Worm (Caenorhabditis elegans) whole organism, young adult: Measurements from ENCODE around the gene Y105C5B.9.

Experiments
- B0019.2 ChIP-seq: fragments of 200-800 bp; sonication (Bioruptor generic); conservative IDR thresholded peaks from 2 replicates; pipeline ENCODE4 v1.3.6; 2022; ENCODE audit warnings: missing genetic modification reagents, missing genetic modification characterization, missing compliant biosample characterization
- F37B4.10 ChIP-seq: fragments of 200-800 bp; sonication (Bioruptor generic); IDR thresholded peaks from 2 replicates; pipeline ENCODE4 v1.3.6; 2022; ENCODE audit warnings: missing genetic modification characterization, missing compliant biosample characterization
- F57A8.1 ChIP-seq: fragments of 200-800 bp; sonication (Bioruptor generic); optimal IDR thresholded peaks from 2 replicates; lab custom pipeline; 2018; ENCODE audit warnings: mild to moderate bottlenecking, missing genetic modification characterization, moderate library complexity, missing compliant biosample characterization
- K11D2.4 ChIP-seq: fragments of 200-800 bp; sonication (Bioruptor generic); IDR thresholded peaks from 2 replicates; pipeline ENCODE4 v1.3.6; 2022; ENCODE audit warnings: missing genetic modification reagents, missing genetic modification characterization, missing compliant biosample characterization
- K12H6.12 ChIP-seq: fragments of 200-800 bp; sonication (Bioruptor generic); optimal IDR thresholded peaks from 2 replicates; lab custom pipeline; 2018; ENCODE audit warnings: mild to moderate bottlenecking, missing genetic modification characterization, missing compliant biosample characterization
- Y53F4B.3 ChIP-seq: fragments of 200-800 bp; sonication (Bioruptor generic); IDR thresholded peaks from 2 replicates; pipeline ENCODE4 v1.3.6; 2022; ENCODE audit warnings: missing genetic modification reagents, missing genetic modification characterization, missing compliant biosample characterization
- Y56A3A.18 ChIP-seq: fragments of 200-800 bp; sonication (Bioruptor generic); IDR thresholded peaks from 2 replicates; pipeline ENCODE4 v1.3.6; 2022; ENCODE audit warnings: missing genetic modification reagents, missing genetic modification characterization, missing compliant biosample characterization
- Y67H2A.10 ChIP-seq: fragments of 200-800 bp; sonication (Bioruptor generic); conservative IDR thresholded peaks from 2 replicates; pipeline ENCODE4 v1.3.6; 2022; ENCODE audit warnings: missing genetic modification reagents, missing genetic modification characterization, missing compliant biosample characterization
- attf-6 ChIP-seq: fragments of 200-800 bp; sonication (Bioruptor generic); IDR thresholded peaks from 2 replicates; pipeline ENCODE4 v1.3.6; 2022; ENCODE audit warnings: missing genetic modification reagents, missing genetic modification characterization, missing compliant biosample characterization
- ceh-100 ChIP-seq: fragments of 200-800 bp; sonication (Bioruptor generic); IDR thresholded peaks from 2 replicates; pipeline ENCODE4 v1.3.6; 2022; ENCODE audit warnings: missing genetic modification reagents, missing genetic modification characterization, missing compliant biosample characterization
- ceh-27 ChIP-seq: fragments of 200-800 bp; sonication (Bioruptor generic); optimal IDR thresholded peaks from 2 replicates; lab custom pipeline; 2018; ENCODE audit warnings: mild to moderate bottlenecking, missing genetic modification characterization, moderate library complexity, missing compliant biosample characterization
- ceh-58 ChIP-seq: fragments of 200-800 bp; sonication (Bioruptor generic); IDR thresholded peaks from 2 replicates; pipeline ENCODE4 v1.3.6; 2022; ENCODE audit warnings: missing genetic modification characterization, missing compliant biosample characterization
- ceh-91 ChIP-seq: fragments of 200-800 bp; sonication (Bioruptor generic); IDR thresholded peaks from 2 replicates; pipeline ENCODE4 v1.3.6; 2022; ENCODE audit warnings: missing genetic modification reagents, missing genetic modification characterization, missing compliant biosample characterization
- dox-1 ChIP-seq: fragments of 200-800 bp; sonication (Bioruptor generic); IDR thresholded peaks from 2 replicates; pipeline ENCODE4 v1.3.6; 2022; ENCODE audit warnings: missing genetic modification reagents, missing genetic modification characterization, missing compliant biosample characterization
- dpff-1 ChIP-seq: sonication (generic microtip); optimal IDR thresholded peaks from 2 replicates; lab custom pipeline; 2017; ENCODE audit warnings: mild to moderate bottlenecking, missing genetic modification characterization, missing compliant biosample characterization
- ets-4 ChIP-seq: fragments of 200-800 bp; sonication (Bioruptor generic); optimal IDR thresholded peaks from 2 replicates; lab custom pipeline; 2018; ENCODE audit warnings: mild to moderate bottlenecking, missing genetic modification characterization, missing compliant biosample characterization
- hrde-1 ChIP-seq: sonication (generic microtip); optimal IDR thresholded peaks from 2 replicates; lab custom pipeline; 2016; ENCODE audit warnings: missing genetic modification characterization, mild to moderate bottlenecking, missing compliant biosample characterization, moderate library complexity, missing genotype, missing genetic modification reagents, borderline replicate concordance
- lin-26 ChIP-seq: fragments of 200-800 bp; sonication (Bioruptor generic); IDR thresholded peaks from 2 replicates; pipeline ENCODE4 v1.3.6; 2022; ENCODE audit warnings: missing genetic modification reagents, missing genetic modification characterization, missing compliant biosample characterization
- lin-40 ChIP-seq: sonication (generic microtip); optimal IDR thresholded peaks from 2 replicates; lab custom pipeline; 2016; ENCODE audit warnings: missing genetic modification characterization, mild to moderate bottlenecking, missing compliant biosample characterization, missing genotype, missing genetic modification reagents
- mes-4 ChIP-seq: sonication (generic microtip); optimal IDR thresholded peaks from 2 replicates; lab custom pipeline; 2016; ENCODE audit warnings: missing genotype, missing genetic modification characterization, missing compliant biosample characterization
- nhr-179 ChIP-seq: sonication (generic microtip); optimal IDR thresholded peaks from 2 replicates; lab custom pipeline; 2016; ENCODE audit warnings: mild to moderate bottlenecking, missing genetic modification characterization, missing compliant biosample characterization
- snpc-4 ChIP-seq, 5 experiments: fragments of 150-350 bp in 1 of 5; sonication (generic microtip) in 4 of 5; optimal IDR thresholded peaks; 2 replicates each; lab custom pipeline; 2014 to 2018; ENCODE audit warnings: missing genetic modification characterization in 5 of 5, missing biosample characterization in 3 of 5, antibody characterized with exemption in 2 of 5, mild to moderate bottlenecking in 2 of 5, missing compliant biosample characterization in 2 of 5, missing genotype in 2 of 5, moderate library complexity in 2 of 5, missing genetic modification reagents in 1 of 5
- tlf-1 ChIP-seq: fragments of 200-800 bp; sonication (Bioruptor generic); optimal IDR thresholded peaks from 2 replicates; lab custom pipeline; 2018; ENCODE audit warnings: mild to moderate bottlenecking, missing genetic modification characterization, missing compliant biosample characterization
- unc-130 ChIP-seq: sonication (generic microtip); optimal IDR thresholded peaks from 2 replicates; lab custom pipeline; 2016; ENCODE audit warnings: missing genetic modification reagents, missing genetic modification characterization, missing compliant biosample characterization
- unc-62 ChIP-seq: fragments of 150-350 bp; optimal IDR thresholded peaks from 2 replicates; lab custom pipeline; 2014; ENCODE audit warnings: missing biosample characterization, missing genetic modification reagents, missing genetic modification characterization
- zfh-2 ChIP-seq: fragments of 200-800 bp; sonication (Bioruptor generic); conservative IDR thresholded peaks from 2 replicates; pipeline ENCODE4 v1.3.6; 2022; ENCODE audit warnings: missing genetic modification reagents, missing genetic modification characterization, missing compliant biosample characterization
- ztf-22 ChIP-seq: fragments of 200-800 bp; sonication (Bioruptor generic); optimal IDR thresholded peaks from 2 replicates; lab custom pipeline; 2018; ENCODE audit warnings: mild to moderate bottlenecking, missing genetic modification characterization, moderate library complexity, missing compliant biosample characterization
- ztf-26 ChIP-seq: sonication (generic microtip); optimal IDR thresholded peaks from 2 replicates; lab custom pipeline; 2017; ENCODE audit warnings: missing genetic modification characterization, missing compliant biosample characterization

Gene Y105C5B.9

ce11 chrIV:15961069-15961468, 30.7 kb downstream of the Y105C5B.9 start:
- TF ChIP-seq attf-6 (GFP tag; lab: Robert Waterston, UW) (peak; percentile 61; the same call in 1 of the 2 replicates), unc-62 (no peak), snpc-4 (GFP tag; optimal IDR thresholded peaks at IDR 0.05; lab: Kevin White, UChicago) (no peak), snpc-4 (tag; optimal IDR thresholded peaks at IDR 0.05; lab: Kevin White, UChicago) (peak in 1 of 4 experiments; percentile 55), mes-4 (no peak)

ce11 chrIV:15962219-15962762, 31.9 kb downstream of the Y105C5B.9 start, which contains the start of gene lgc-19:
lgc-19 (minus strand) TSS chrIV:15962712.
- no peak for TF ChIP-seq ztf-22 (GFP tag; lab: Kevin White, UChicago)
- TF ChIP-seq ceh-100 = no peak
- TF ChIP-seq ceh-58 (GFP tag; lab: Robert Waterston, UW) = no peak
- no peak for TF ChIP-seq Y53F4B.3 (GFP tag; lab: Robert Waterston, UW)
- no peak for TF ChIP-seq B0019.2 (GFP tag; lab: Robert Waterston, UW)
- TF ChIP-seq F37B4.10 = 0 out of 2 replicates have a peak, but pooled peaks have one; percentile 73

- no peak for TF ChIP-seq K11D2.4 (GFP tag; lab: Robert Waterston, UW)
- TF ChIP-seq snpc-4 (GFP tag; optimal IDR thresholded peaks at IDR 0.05; lab: Kevin White, UChicago) = no peak
- TF ChIP-seq snpc-4 (tag; optimal IDR thresholded peaks at IDR 0.05; lab: Kevin White, UChicago) = peak in 1 of 4 experiments; percentile 8
- no peak for TF ChIP-seq hrde-1 (tag; lab: Kevin White, UChicago)
- no peak for TF ChIP-seq dpff-1 (tag; lab: Kevin White, UChicago)
- TF ChIP-seq F37B4.10 = no peak
- TF ChIP-seq, all 124 proteins: peak for 1
Measured at ce11 chrIV:15962801-15963200, 32.4 kb downstream of the Y105C5B.9 start, which contains the start of gene Y105C5B.17. Y105C5B.17 (plus strand) TSS chrIV:15963101.

ce11 chrIV:15964307-15964706, 33.9 kb downstream of the Y105C5B.9 start, which contains the start of gene Y105C5B.18:
Y105C5B.18 (plus strand) TSS chrIV:15964607.
- TF ChIP-seq tlf-1 = no peak
- TF ChIP-seq ceh-91 (GFP tag; lab: Robert Waterston, UW) = no peak
- no peak for TF ChIP-seq Y56A3A.18
- TF ChIP-seq Y67H2A.10 (GFP tag; lab: Robert Waterston, UW) = no peak
- TF ChIP-seq F57A8.1 (GFP tag; lab: Kevin White, UChicago) = no peak
- no peak for TF ChIP-seq nhr-179 (tag; lab: Kevin White, UChicago)
- TF ChIP-seq K12H6.12 (tag; lab: Kevin White, UChicago) = no peak
- no peak for TF ChIP-seq ceh-27
- TF ChIP-seq ztf-26 = no peak
- no peak for TF ChIP-seq ets-4
- no peak for TF ChIP-seq lin-26 (GFP tag; lab: Robert Waterston, UW)
- TF ChIP-seq zfh-2 = no peak
- TF ChIP-seq dox-1 = no peak
- TF ChIP-seq unc-130 (GFP tag; lab: Kevin White, UChicago) = no peak
- TF ChIP-seq lin-40 (tag; lab: Kevin White, UChicago) = no peak
